Worm (Caenorhabditis elegans): ENCODE data around the gene czw-1.

czw-1 gene

ce11 chrIV:7983728-7984346 is 37.2 kb upstream of the czw-1 start:
- TF ChIP-seq nhr-2 (tag; optimal IDR thresholded peaks at IDR 0.05) (no peak), nhr-12 (tag; optimal IDR thresholded peaks at IDR 0.05) (no peak), hlh-1 (tag; optimal IDR thresholded peaks at IDR 0.05) (no peak), unc-62 (GFP tag; optimal IDR thresholded peaks at IDR 0.05) (no peak), flh-1 (GFP tag; optimal IDR thresholded peaks at IDR 0.05) (no peak), bed-3 (GFP tag; optimal IDR thresholded peaks at IDR 0.05) (no peak), mls-2 (tag; optimal IDR thresholded peaks at IDR 0.05) (no peak), drap-1 (GFP tag; optimal IDR thresholded peaks at IDR 0.05) (no peak), sem-2 (GFP tag; optimal IDR thresholded peaks at IDR 0.05) (no peak), nhr-237 (tag; optimal IDR thresholded peaks at IDR 0.05) (no peak), elt-3 (tag; optimal IDR thresholded peaks at IDR 0.05) (no peak)

- TF ChIP-seq ham-2 (GFP tag; optimal IDR thresholded peaks at IDR 0.05): no peak
- TF ChIP-seq nhr-2 (tag; optimal IDR thresholded peaks at IDR 0.05): no peak
- TF ChIP-seq elt-1 (tag; optimal IDR thresholded peaks at IDR 0.05; ENCODE audit: borderline replicate concordance, insufficient read depth): peak; percentile 71
- TF ChIP-seq lin-32 (GFP tag; optimal IDR thresholded peaks at IDR 0.05): no peak
Measured at ce11 chrIV:7983021-7983420, 36.4 kb upstream of the czw-1 start.

ce11 chrIV:7982024-7982576 is 35.5 kb upstream of the czw-1 start, which contains the start of gene arf-5:
TSS of gene arf-5 (plus strand) at chrIV:7982526.
- no peak for TF ChIP-seq unc-120 (tag; optimal IDR thresholded peaks at IDR 0.05; ENCODE audit: poor library complexity, severe bottlenecking)
- TF ChIP-seq ceh-39 (tag; optimal IDR thresholded peaks at IDR 0.05): no peak
- TF ChIP-seq ztf-11 (tag; optimal IDR thresholded peaks at IDR 0.05): no peak
- peak; percentile 41 for TF ChIP-seq ces-1 (GFP tag; optimal IDR thresholded peaks at IDR 0.05)
- peak; percentile 59 for TF ChIP-seq lsy-2 (tag; optimal IDR thresholded peaks at IDR 0.05)
- TF ChIP-seq unc-39 (tag; optimal IDR thresholded peaks at IDR 0.05): no peak
- no peak for TF ChIP-seq nhr-28 (tag; optimal IDR thresholded peaks at IDR 0.05)
- TF ChIP-seq mep-1 (tag; optimal IDR thresholded peaks at IDR 0.05): peak; percentile 40
- no peak for TF ChIP-seq nhr-12 (tag; optimal IDR thresholded peaks at IDR 0.05)
- TF ChIP-seq flh-1 (GFP tag; optimal IDR thresholded peaks at IDR 0.05): no peak

- TF ChIP-seq nhr-28 (tag; optimal IDR thresholded peaks at IDR 0.05): no peak
- no peak for TF ChIP-seq ztf-11 (tag; optimal IDR thresholded peaks at IDR 0.05)
- TF ChIP-seq cnd-1 (tag; optimal IDR thresholded peaks at IDR 0.05): no peak
- TF ChIP-seq nhr-237 (tag; optimal IDR thresholded peaks at IDR 0.05): no peak
- no peak for TF ChIP-seq elt-1 (tag; optimal IDR thresholded peaks at IDR 0.05; ENCODE audit: borderline replicate concordance, insufficient read depth)
- no peak for TF ChIP-seq nhr-76 (tag; optimal IDR thresholded peaks at IDR 0.05)
- peak; percentile 98 for TF ChIP-seq ces-1 (GFP tag; optimal IDR thresholded peaks at IDR 0.05)
- TF ChIP-seq lin-13 (tag; optimal IDR thresholded peaks at IDR 0.05): no peak
- TF ChIP-seq sem-2 (GFP tag; optimal IDR thresholded peaks at IDR 0.05): no peak
- TF ChIP-seq unc-120 (tag; optimal IDR thresholded peaks at IDR 0.05; ENCODE audit: poor library complexity, severe bottlenecking): peak; percentile 11
- TF ChIP-seq nhr-2 (tag; optimal IDR thresholded peaks at IDR 0.05): no peak
- TF ChIP-seq unc-62 (GFP tag; optimal IDR thresholded peaks at IDR 0.05): peak; percentile 22
- TF ChIP-seq ceh-39 (tag; optimal IDR thresholded peaks at IDR 0.05): no peak
- TF ChIP-seq nhr-12 (tag; optimal IDR thresholded peaks at IDR 0.05): no peak
- TF ChIP-seq mep-1 (tag; optimal IDR thresholded peaks at IDR 0.05): no peak
- no peak for TF ChIP-seq lsy-2 (tag; optimal IDR thresholded peaks at IDR 0.05)
- TF ChIP-seq zip-8 (tag; optimal IDR thresholded peaks at IDR 0.05): no peak
- no peak for TF ChIP-seq M03D4.4 (tag; optimal IDR thresholded peaks at IDR 0.05)
- TF ChIP-seq unc-39 (tag; optimal IDR thresholded peaks at IDR 0.05): no peak
- TF ChIP-seq elt-3 (tag; optimal IDR thresholded peaks at IDR 0.05): no peak
- TF ChIP-seq flh-1 (GFP tag; optimal IDR thresholded peaks at IDR 0.05): no peak
- no peak for TF ChIP-seq mls-2 (tag; optimal IDR thresholded peaks at IDR 0.05)
- no peak for TF ChIP-seq drap-1 (GFP tag; optimal IDR thresholded peaks at IDR 0.05)
Measured at ce11 chrIV:7979588-7979987, 33.0 kb upstream of the czw-1 start, which contains the start of gene unc-24. TSS of gene unc-24 (plus strand) at chrIV:7979870.

ce11 chrIV:7977452-7977940 is 30.9 kb upstream of the czw-1 start, which contains the start of gene ora-1:
TSS of gene ora-1 (plus strand) at chrIV:7977890.
- TF ChIP-seq lin-32 (GFP tag; optimal IDR thresholded peaks at IDR 0.05) (no peak), drap-1 (GFP tag; optimal IDR thresholded peaks at IDR 0.05) (no peak), ceh-39 (tag; optimal IDR thresholded peaks at IDR 0.05) (no peak), lsy-2 (tag; optimal IDR thresholded peaks at IDR 0.05) (no peak), tbx-8 (GFP tag; optimal IDR thresholded peaks at IDR 0.05) (no peak), pha-4 (tag; optimal IDR thresholded peaks at IDR 0.05) (no peak), nhr-2 (tag; optimal IDR thresholded peaks at IDR 0.05) (no peak)
